Worm (Caenorhabditis elegans): Measurements from ENCODE around the gene D2062.5.
"Not testable (repeated sequence)": the region's sequence is repeated elsewhere in the genome, so short reads cannot be mapped to it uniquely, and the experiment has no call there.

D2062.5 gene

ce11 chrII:2641777-2642176, 19.2 kb downstream of the D2062.5 start, which contains the start of gene F22E5.7:
F22E5.7 (plus strand) TSS chrII:2642077.
- TF ChIP-seq F55B11.4 (tag; optimal IDR thresholded peaks at IDR 0.05; ENCODE audit: borderline replicate concordance, insufficient read depth), result no peak
- no peak for TF ChIP-seq bed-1 (GFP tag; IDR thresholded peaks at IDR 0.05)
- no peak for TF ChIP-seq atf-7 (tag; optimal IDR thresholded peaks at IDR 0.05)
- no peak for TF ChIP-seq sea-2 (GFP tag; IDR thresholded peaks at IDR 0.05)
- TF ChIP-seq F52B5.7 (tag; optimal IDR thresholded peaks at IDR 0.05), result no peak
- TF ChIP-seq ceh-40 (GFP tag; IDR thresholded peaks at IDR 0.05), result no peak
- TF ChIP-seq lir-1 (GFP tag; conservative IDR thresholded peaks at IDR 0.05), result no peak
- TF ChIP-seq madf-3 (GFP tag; IDR thresholded peaks at IDR 0.05), result no peak
- no peak for TF ChIP-seq dpl-1 (GFP tag; optimal IDR thresholded peaks at IDR 0.05)
- no peak for TF ChIP-seq F57C9.4 (tag; optimal IDR thresholded peaks at IDR 0.05)
- TF ChIP-seq F49E8.2 (tag; optimal IDR thresholded peaks at IDR 0.05; ENCODE audit: insufficient read depth), result no peak
- no peak for TF ChIP-seq mxl-1 (tag; optimal IDR thresholded peaks at IDR 0.05)
- no peak for TF ChIP-seq attf-5 (GFP tag; optimal IDR thresholded peaks at IDR 0.05)

ce11 chrII:2644498-2644897, 21.9 kb downstream of the D2062.5 start, which contains the start of gene F22E5.11:
F22E5.11 (minus strand) TSS chrII:2644598.
- TF ChIP-seq F23B12.7 (tag; optimal IDR thresholded peaks at IDR 0.05; ENCODE audit: insufficient read depth) (no peak), F33H1.4 (GFP tag; IDR thresholded peaks at IDR 0.05) (no peak), madf-6 (GFP tag; IDR thresholded peaks at IDR 0.05) (no peak), ceh-58 (GFP tag; IDR thresholded peaks at IDR 0.05) (no peak), mxl-1 (tag; optimal IDR thresholded peaks at IDR 0.05) (no peak), F57A8.1 (GFP tag; optimal IDR thresholded peaks at IDR 0.05) (no peak), snpc-4 (GFP tag; optimal IDR thresholded peaks at IDR 0.05) (no peak), snpc-4 (tag; optimal IDR thresholded peaks at IDR 0.05) (no peak), C06A6.2 (GFP tag; conservative IDR thresholded peaks at IDR 0.05) (no peak), B0261.1 (tag; optimal IDR thresholded peaks at IDR 0.05) (no peak), B0336.3 (GFP tag; IDR thresholded peaks at IDR 0.05) (no peak), somi-1 (GFP tag; optimal IDR thresholded peaks at IDR 0.05) (no peak), sptf-2 (GFP tag; optimal IDR thresholded peaks at IDR 0.05) (no peak), sdz-38 (tag; optimal IDR thresholded peaks at IDR 0.05) (no peak), B0035.1 (tag; optimal IDR thresholded peaks at IDR 0.05) (no peak), attf-3 (GFP tag; conservative IDR thresholded peaks at IDR 0.05) (no peak), rcor-1 (GFP tag; IDR thresholded peaks at IDR 0.05) (no peak), madf-3 (GFP tag; IDR thresholded peaks at IDR 0.05) (no peak), ztf-3 (GFP tag; optimal IDR thresholded peaks at IDR 0.05) (no peak)

- not testable (repeated sequence) for TF ChIP-seq rpc-1 (optimal IDR thresholded peaks at IDR 0.05); rpc-1 (tag; optimal IDR thresholded peaks at IDR 0.05); ceh-91 (GFP tag; IDR thresholded peaks at IDR 0.05); Y53G8AR.9 (GFP tag; conservative IDR thresholded peaks at IDR 0.05)
Observed at ce11 chrII:2646756-2647155, 24.2 kb downstream of the D2062.5 start, which contains the start of gene F22E5.12. F22E5.12 (minus strand) TSS chrII:2646856.

- TF ChIP-seq hmg-1.2 (GFP tag; IDR thresholded peaks at IDR 0.05) (peak; percentile 28; the same call in 1 of the 2 replicates), C06A6.2 (GFP tag; conservative IDR thresholded peaks at IDR 0.05) (0 out of 2 replicates have a peak, but pooled peaks have one; percentile 16), B0035.1 (tag; optimal IDR thresholded peaks at IDR 0.05) (no peak)
Observed at ce11 chrII:2649015-2649414, 26.4 kb downstream of the D2062.5 start.
